Worm (Caenorhabditis elegans) whole organism, early embryonic: ENCODE measurements around the gene F54E12.2.

Experiments
- B0310.2 ChIP-seq: sonication (generic microtip); optimal IDR thresholded peaks from 2 replicates; lab custom pipeline; 2016; ENCODE audit warnings: mild to moderate bottlenecking, missing genetic modification characterization, missing compliant biosample characterization
- F13C5.2 ChIP-seq: sonication (generic microtip); optimal IDR thresholded peaks from 2 replicates; lab custom pipeline; 2017; ENCODE audit warnings: mild to moderate bottlenecking, missing genetic modification characterization, inconsistent platforms, missing compliant biosample characterization
- aly-1 ChIP-seq: sonication (generic microtip); optimal IDR thresholded peaks from 2 replicates; lab custom pipeline; 2016; ENCODE audit warnings: missing genetic modification characterization, missing compliant biosample characterization
- ama-1 ChIP-seq: fragments of 150-350 bp; optimal IDR thresholded peaks from 2 replicates; lab custom pipeline; 2014
- ceh-13 ChIP-seq: fragments of 200-800 bp; sonication (Bioruptor generic); optimal IDR thresholded peaks from 2 replicates; lab custom pipeline; 2018; ENCODE audit warnings: mild to moderate bottlenecking, missing genetic modification characterization, missing compliant biosample characterization
- ceh-36 ChIP-seq: sonication (generic microtip); optimal IDR thresholded peaks from 2 replicates; lab custom pipeline; 2016; ENCODE audit warnings: missing genetic modification characterization, inconsistent platforms, missing compliant biosample characterization
- ets-7 ChIP-seq: sonication (generic microtip); optimal IDR thresholded peaks from 2 replicates; lab custom pipeline; 2016; ENCODE audit warnings: missing genotype, missing genetic modification characterization, missing compliant biosample characterization
- flt-1 ChIP-seq: fragments of 200-800 bp; sonication (Bioruptor generic); IDR thresholded peaks from 2 replicates; pipeline ENCODE4 v1.3.6; 2022; ENCODE audit warnings: missing genetic modification characterization, missing compliant biosample characterization
- hmbx-1 ChIP-seq: sonication (generic microtip); optimal IDR thresholded peaks from 2 replicates; lab custom pipeline; 2016; ENCODE audit warnings: mild to moderate bottlenecking, missing genetic modification characterization, missing compliant biosample characterization
- hmg-4 ChIP-seq: fragments of 200-800 bp; sonication (Bioruptor generic); optimal IDR thresholded peaks from 2 replicates; lab custom pipeline; 2018; ENCODE audit warnings: mild to moderate bottlenecking, missing genetic modification characterization, missing compliant biosample characterization
- hnd-1 ChIP-seq: sonication (generic microtip); optimal IDR thresholded peaks from 2 replicates; lab custom pipeline; 2016; ENCODE audit warnings: missing genetic modification characterization, missing compliant biosample characterization
- pes-1 ChIP-seq: fragments of 200-800 bp; sonication (Bioruptor generic); IDR thresholded peaks from 2 replicates; pipeline ENCODE4 v1.3.6; 2022; ENCODE audit warnings: missing genetic modification reagents, missing genetic modification characterization, missing compliant biosample characterization
- scrt-1 ChIP-seq: fragments of 200-800 bp; sonication (Bioruptor generic); IDR thresholded peaks from 2 replicates; pipeline ENCODE4 v1.3.6; 2022; ENCODE audit warnings: missing genetic modification characterization, missing compliant biosample characterization
- sea-1 ChIP-seq: fragments of 200-800 bp; sonication (Bioruptor generic); conservative IDR thresholded peaks from 2 replicates; pipeline ENCODE4 v1.3.6; 2022; ENCODE audit warnings: missing genetic modification characterization, missing compliant biosample characterization
- tbx-11 ChIP-seq: fragments of 200-800 bp; sonication (Bioruptor generic); IDR thresholded peaks from 2 replicates; pipeline ENCODE4 v1.3.6; 2022; ENCODE audit warnings: missing genetic modification characterization, missing compliant biosample characterization
- tbx-37 ChIP-seq: fragments of 200-800 bp; sonication (Bioruptor generic); conservative IDR thresholded peaks from 2 replicates; pipeline ENCODE4 v1.3.6; 2022; ENCODE audit warnings: missing genetic modification reagents, missing genetic modification characterization, missing compliant biosample characterization
- tra-4 ChIP-seq: sonication (generic microtip); optimal IDR thresholded peaks from 2 replicates; lab custom pipeline; 2017; ENCODE audit warnings: missing genetic modification characterization, missing compliant biosample characterization

The F54E12.2 gene

ce11 chrIV:11315688-11316087 is 21.3 kb downstream of the F54E12.2 start:
- no peak for TF ChIP-seq hmbx-1
- TF ChIP-seq B0310.2 (tag; lab: Kevin White, UChicago): no peak
- TF ChIP-seq F13C5.2 (tag; lab: Kevin White, UChicago): no peak
- no peak for TF ChIP-seq tbx-11 (GFP tag; lab: Robert Waterston, UW)

DNA sequence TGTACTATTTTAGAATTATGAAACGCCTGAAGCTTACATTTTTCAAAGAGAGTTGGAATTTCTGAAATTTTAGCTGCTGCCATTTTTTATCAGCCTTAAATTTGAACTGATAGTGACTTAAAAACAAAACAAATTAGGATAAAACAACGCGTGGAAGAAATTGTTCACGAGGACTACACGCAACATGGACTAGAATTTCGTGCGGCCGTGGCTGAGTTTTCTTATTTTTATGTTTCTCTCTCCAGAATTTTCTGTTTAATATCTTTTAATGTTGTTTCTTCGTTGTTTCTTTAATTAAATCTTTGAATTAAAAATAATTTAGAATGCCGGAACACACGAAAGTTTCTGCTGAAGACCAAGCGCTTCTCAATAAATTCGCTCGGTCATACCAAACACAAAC is 22.1 kb downstream of the F54E12.2 start, which contains the start of the genes B0035.3, B0035.22 and pfd-4:
Gene B0035.3, minus strand, starts transcription at position 114 of the 400 bp plus-strand sequence.
Gene B0035.22, plus strand, starts transcription at position 269 of the 400 bp plus-strand sequence.
Gene pfd-4, plus strand, starts transcription at position 323 of the 400 bp plus-strand sequence.
- TF ChIP-seq tbx-37: peak; percentile 71
- TF ChIP-seq ceh-13 (GFP tag; lab: Kevin White, UChicago): no peak

ce11 chrIV:11313880-11314279 is 23.1 kb downstream of the F54E12.2 start, which contains the start of gene dnj-2:
Gene dnj-2, minus strand, starts transcription at chrIV:11313980.
- TF ChIP-seq ceh-36 (tag; lab: Kevin White, UChicago) (no peak), scrt-1 (GFP tag; lab: Robert Waterston, UW) (no peak), tbx-37 (no peak), F13C5.2 (tag; lab: Kevin White, UChicago) (no peak), hmg-4 (GFP tag; lab: Kevin White, UChicago) (no peak), tbx-11 (GFP tag; lab: Robert Waterston, UW) (no peak), hmbx-1 (no peak)

DNA sequence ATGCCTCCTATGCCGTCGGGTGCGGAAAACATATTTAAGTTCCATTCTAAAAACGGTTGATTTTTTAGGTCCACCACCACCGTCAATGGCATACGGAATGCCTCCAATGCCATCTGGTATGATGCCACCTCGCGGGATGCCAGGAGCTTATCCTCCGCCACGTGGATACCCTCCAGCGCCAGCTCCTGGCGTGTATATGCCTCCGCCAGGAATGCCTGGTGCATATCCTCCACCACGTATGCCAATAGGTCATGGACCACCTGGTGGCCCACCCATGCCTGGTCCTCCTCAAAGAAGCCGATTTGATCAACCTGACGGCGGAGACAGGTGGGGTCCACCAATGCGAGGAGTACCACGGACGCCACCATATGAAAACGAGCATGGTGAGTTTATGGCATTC is 25.5 kb downstream of the F54E12.2 start:
- TF ChIP-seq B0310.2 (tag; lab: Kevin White, UChicago): no peak
- TF ChIP-seq tbx-37: no peak
- no peak for TF ChIP-seq hmbx-1
- TF ChIP-seq hnd-1 (tag; lab: Kevin White, UChicago): no peak
- no peak for TF ChIP-seq pes-1 (GFP tag; lab: Robert Waterston, UW)
- no peak for TF ChIP-seq ets-7 (tag; lab: Kevin White, UChicago)
- no peak for TF ChIP-seq tra-4 (tag; lab: Kevin White, UChicago)
- TF ChIP-seq tbx-11 (GFP tag; lab: Robert Waterston, UW): no peak
- no peak for TF ChIP-seq scrt-1 (GFP tag; lab: Robert Waterston, UW)
- TF ChIP-seq F13C5.2 (tag; lab: Kevin White, UChicago): no peak
- no peak for TF ChIP-seq ceh-36 (tag; lab: Kevin White, UChicago)
- no peak for TF ChIP-seq ceh-13 (GFP tag; lab: Kevin White, UChicago)
- TF ChIP-seq aly-1 (tag; lab: Kevin White, UChicago): no peak
- TF ChIP-seq hmg-4 (GFP tag; lab: Kevin White, UChicago): no peak
- no peak for TF ChIP-seq sea-1
- no peak for TF ChIP-seq flt-1 (GFP tag; lab: Robert Waterston, UW)
- TF ChIP-seq ama-1 (lab: Kevin White, UChicago): no peak

ce11 chrIV:11310624-11311023 is 26.4 kb downstream of the F54E12.2 start, which contains the start of gene znf-207:
Gene znf-207, plus strand, starts transcription at chrIV:11310972.
- TF ChIP-seq tra-4 (tag; lab: Kevin White, UChicago) (no peak), scrt-1 (GFP tag; lab: Robert Waterston, UW) (no peak), ama-1 (lab: Kevin White, UChicago) (no peak), pes-1 (GFP tag; lab: Robert Waterston, UW) (peak; percentile 73), ceh-36 (tag; lab: Kevin White, UChicago) (no peak), flt-1 (GFP tag; lab: Robert Waterston, UW) (peak; percentile 61; the same call in 1 of the 2 replicates), hmg-4 (GFP tag; lab: Kevin White, UChicago) (no peak), sea-1 (0 out of 2 replicates have a peak, but pooled peaks have one; percentile 51), F13C5.2 (tag; lab: Kevin White, UChicago) (peak; percentile 75), ets-7 (tag; lab: Kevin White, UChicago) (no peak), B0310.2 (tag; lab: Kevin White, UChicago) (no peak), aly-1 (tag; lab: Kevin White, UChicago) (peak; percentile 57), hnd-1 (tag; lab: Kevin White, UChicago) (peak; percentile 20), ceh-13 (GFP tag; lab: Kevin White, UChicago) (peak; percentile 24), tbx-37 (0 out of 2 replicates have a peak, but pooled peaks have one; percentile 37), hmbx-1 (peak; percentile 9), tbx-11 (GFP tag; lab: Robert Waterston, UW) (0 out of 2 replicates have a peak, but pooled peaks have one; percentile 26)

DNA sequence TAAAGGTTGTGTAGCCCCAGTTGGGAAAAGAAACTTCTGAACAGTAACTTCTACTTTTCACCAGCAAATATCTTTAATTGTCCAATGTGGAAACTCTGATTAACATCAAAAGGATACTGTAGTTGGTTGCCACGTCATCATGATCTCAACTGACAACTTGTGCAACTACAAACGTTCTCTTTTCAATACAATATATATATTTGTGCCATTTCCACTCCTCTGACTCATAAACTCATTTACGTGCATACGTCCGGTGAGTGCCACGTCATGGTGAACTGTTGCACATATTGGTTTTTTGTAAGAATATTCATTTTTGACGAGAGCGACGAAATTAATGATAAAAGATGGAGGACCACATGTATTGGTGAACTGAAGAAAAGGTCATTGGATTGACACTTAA is 29.2 kb downstream of the F54E12.2 start:
- TF ChIP-seq ama-1 (lab: Kevin White, UChicago): no peak
- no peak for TF ChIP-seq tbx-11 (GFP tag; lab: Robert Waterston, UW)
- TF ChIP-seq pes-1 (GFP tag; lab: Robert Waterston, UW): no peak
- TF ChIP-seq ceh-36 (tag; lab: Kevin White, UChicago): no peak
- no peak for TF ChIP-seq tra-4 (tag; lab: Kevin White, UChicago)

DNA sequence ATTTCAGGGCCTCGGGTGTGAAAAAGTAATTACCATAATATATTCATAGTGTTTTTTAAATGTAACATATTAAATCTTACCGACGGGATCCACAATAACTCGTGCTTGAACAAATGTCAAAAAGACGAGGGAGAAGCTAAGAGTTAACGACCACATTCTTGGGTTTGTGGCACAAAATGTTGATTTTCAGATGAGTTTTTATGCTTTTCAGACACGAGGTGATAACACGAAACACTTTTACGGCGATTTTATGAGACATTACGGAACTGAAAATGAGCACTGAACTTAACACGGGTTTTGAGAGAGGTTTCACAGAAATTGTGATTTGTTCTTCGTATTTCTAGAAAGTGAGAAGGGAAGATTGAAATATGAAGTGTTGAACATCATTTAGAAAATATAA is 30.4 kb downstream of the F54E12.2 start, which contains the start of gene B0035.13:
Gene B0035.13, minus strand, starts transcription at position 173 of the 400 bp plus-strand sequence.
- TF ChIP-seq ceh-36 (tag; lab: Kevin White, UChicago) (no peak), F13C5.2 (tag; lab: Kevin White, UChicago) (no peak), B0310.2 (tag; lab: Kevin White, UChicago) (no peak), aly-1 (tag; lab: Kevin White, UChicago) (no peak), ama-1 (lab: Kevin White, UChicago) (no peak), hmbx-1 (no peak), pes-1 (GFP tag; lab: Robert Waterston, UW) (no peak)

DNA sequence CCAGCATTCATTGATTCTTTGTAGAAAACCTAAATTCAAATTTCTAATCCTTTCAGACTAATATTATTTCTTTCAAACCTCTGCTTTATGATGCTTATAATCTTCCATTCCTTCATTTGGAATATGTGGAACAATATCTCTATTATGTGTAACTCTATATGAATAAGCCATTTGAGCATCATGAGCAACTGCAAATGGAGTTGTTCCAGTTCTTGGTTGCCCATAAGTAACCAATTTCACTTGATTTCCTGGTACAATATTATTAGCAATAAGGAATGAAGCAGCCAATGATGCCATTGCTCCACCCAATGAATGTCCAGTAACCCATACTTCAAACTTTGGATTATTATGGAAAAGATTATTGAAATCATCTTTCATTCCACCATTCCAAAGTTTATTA is 32.0 kb downstream of the F54E12.2 start:
- TF ChIP-seq aly-1 (tag; lab: Kevin White, UChicago) (no peak), tbx-37 (no peak), sea-1 (no peak), hnd-1 (tag; lab: Kevin White, UChicago) (no peak)
